Worm (Caenorhabditis elegans) whole organism, L2 larva: ENCODE measurements around the gene F31F4.11.
A peak's percentile ranks its signal among the peaks of the same experiment; 100 is the strongest.

ENCODE experiments used
- C34F6.9 ChIP-seq: fragments of 150-350 bp; optimal IDR thresholded peaks from 2 replicates; lab custom pipeline; 2014; ENCODE audit warnings: missing biosample characterization, missing genetic modification characterization
- Y55F3AM.14 ChIP-seq: fragments of 200-800 bp; sonication (Bioruptor generic); optimal IDR thresholded peaks from 2 replicates; lab custom pipeline; 2018; ENCODE audit warnings: mild to moderate bottlenecking, missing genetic modification characterization, missing compliant biosample characterization
- ZK546.5 ChIP-seq: sonication (generic microtip); optimal IDR thresholded peaks from 2 replicates; lab custom pipeline; 2017; ENCODE audit warnings: missing biosample characterization, missing genetic modification characterization
- alr-1 ChIP-seq: fragments of 150-350 bp; optimal IDR thresholded peaks from 2 replicates; lab custom pipeline; 2014; ENCODE audit warnings: missing biosample characterization, missing genetic modification characterization
- aly-2 ChIP-seq: fragments of 150-350 bp; optimal IDR thresholded peaks from 2 replicates; lab custom pipeline; 2014; ENCODE audit warnings: missing biosample characterization, missing genetic modification characterization
- blmp-1 ChIP-seq: sonication (generic microtip); optimal IDR thresholded peaks from 2 replicates; lab custom pipeline; 2017; ENCODE audit warnings: missing genetic modification characterization, mild to moderate bottlenecking, missing compliant biosample characterization, antibody characterized with exemption, moderate library complexity; ENCODE audit not compliant: insufficient read depth
- ceh-16 ChIP-seq: fragments of 150-350 bp; optimal IDR thresholded peaks from 2 replicates; lab custom pipeline; 2014; ENCODE audit warnings: missing biosample characterization, missing genetic modification characterization
- ceh-82 ChIP-seq: fragments of 150-350 bp; optimal IDR thresholded peaks from 2 replicates; lab custom pipeline; 2014; ENCODE audit warnings: missing biosample characterization, missing genetic modification characterization
- crh-2 ChIP-seq: sonication (generic microtip); optimal IDR thresholded peaks from 2 replicates; lab custom pipeline; 2017; ENCODE audit warnings: missing biosample characterization, missing genetic modification characterization
- dmd-4 ChIP-seq: sonication (generic microtip); optimal IDR thresholded peaks from 2 replicates; lab custom pipeline; 2017; ENCODE audit warnings: missing biosample characterization, missing genetic modification characterization
- elt-1 ChIP-seq: fragments of 150-350 bp; optimal IDR thresholded peaks from 2 replicates; lab custom pipeline; 2014; ENCODE audit warnings: missing biosample characterization, missing genetic modification characterization
- elt-3 ChIP-seq: sonication (generic microtip); optimal IDR thresholded peaks from 2 replicates; lab custom pipeline; 2017; ENCODE audit warnings: missing biosample characterization, missing genetic modification characterization
- fos-1 ChIP-seq: fragments of 150-350 bp; optimal IDR thresholded peaks from 2 replicates; lab custom pipeline; 2014; ENCODE audit warnings: missing biosample characterization, missing genetic modification characterization
- gmeb-1 ChIP-seq: fragments of 150-350 bp; optimal IDR thresholded peaks from 2 replicates; lab custom pipeline; 2014; ENCODE audit warnings: missing biosample characterization, missing genetic modification characterization
- lin-11 ChIP-seq: fragments of 150-350 bp; sonication (generic microtip); optimal IDR thresholded peaks from 2 replicates; lab custom pipeline; 2014; ENCODE audit warnings: missing biosample characterization, missing genetic modification characterization, inconsistent platforms, mixed read lengths
- lin-39 ChIP-seq: fragments of 150-350 bp; optimal IDR thresholded peaks from 2 replicates; lab custom pipeline; 2014; ENCODE audit warnings: missing biosample characterization, missing genetic modification reagents, missing genetic modification characterization
- lsy-2 ChIP-seq, 2 experiments: fragments of 150-350 bp in 1 of 2; sonication (generic microtip) in 1 of 2; optimal IDR thresholded peaks; 2 replicates each; lab custom pipeline; 2014 to 2017; ENCODE audit warnings: missing biosample characterization in 2 of 2, missing genetic modification characterization in 2 of 2
- mab-5 ChIP-seq: fragments of 150-350 bp; optimal IDR thresholded peaks from 2 replicates; lab custom pipeline; 2014; ENCODE audit warnings: missing biosample characterization, missing genetic modification characterization
- mbf-1 ChIP-seq: sonication (generic microtip); optimal IDR thresholded peaks from 2 replicates; lab custom pipeline; 2017; ENCODE audit warnings: missing biosample characterization, missing genetic modification characterization
- mdl-1 ChIP-seq, 2 experiments: fragments of 150-350 bp in 1 of 2; sonication (generic microtip) in 1 of 2; optimal IDR thresholded peaks; 2 replicates each; lab custom pipeline; 2017; ENCODE audit warnings: missing biosample characterization in 2 of 2, missing genetic modification characterization in 2 of 2
- nhr-10 ChIP-seq: sonication (generic microtip); optimal IDR thresholded peaks from 2 replicates; lab custom pipeline; 2017; ENCODE audit warnings: missing biosample characterization, missing genetic modification characterization
- nhr-12 ChIP-seq: fragments of 150-350 bp; optimal IDR thresholded peaks from 2 replicates; lab custom pipeline; 2014; ENCODE audit warnings: missing biosample characterization, missing genetic modification characterization
- nhr-129 ChIP-seq: fragments of 150-350 bp; optimal IDR thresholded peaks from 2 replicates; lab custom pipeline; 2014; ENCODE audit warnings: missing biosample characterization, missing genetic modification characterization
- nhr-21 ChIP-seq: fragments of 150-350 bp; optimal IDR thresholded peaks from 2 replicates; lab custom pipeline; 2014; ENCODE audit warnings: missing biosample characterization, missing genetic modification characterization
- nhr-23 ChIP-seq: fragments of 150-350 bp; optimal IDR thresholded peaks from 2 replicates; lab custom pipeline; 2014; ENCODE audit warnings: missing biosample characterization, missing genetic modification reagents, missing genetic modification characterization
- nhr-237 ChIP-seq: fragments of 150-350 bp; optimal IDR thresholded peaks from 2 replicates; lab custom pipeline; 2014; ENCODE audit warnings: missing biosample characterization, missing genetic modification characterization
- nhr-25 ChIP-seq: fragments of 150-350 bp; sonication (generic microtip); optimal IDR thresholded peaks from 3 replicates; lab custom pipeline; 2014; ENCODE audit warnings: missing biosample characterization, missing genetic modification characterization
- nhr-6 ChIP-seq: fragments of 150-350 bp; optimal IDR thresholded peaks from 2 replicates; lab custom pipeline; 2014; ENCODE audit warnings: missing biosample characterization, missing genetic modification characterization
- nhr-77 ChIP-seq: fragments of 150-350 bp; optimal IDR thresholded peaks from 2 replicates; lab custom pipeline; 2014; ENCODE audit warnings: missing biosample characterization, missing genetic modification characterization
- peb-1 ChIP-seq: fragments of 150-350 bp; optimal IDR thresholded peaks from 2 replicates; lab custom pipeline; 2014; ENCODE audit warnings: missing biosample characterization, missing genetic modification characterization
- sem-4 ChIP-seq: fragments of 150-350 bp; optimal IDR thresholded peaks from 2 replicates; lab custom pipeline; 2014; ENCODE audit warnings: missing biosample characterization, missing genetic modification reagents, missing genetic modification characterization
- sma-9 ChIP-seq, 2 experiments: fragments of 150-350 bp in 1 of 2; sonication (generic microtip) in 1 of 2; optimal IDR thresholded peaks; 2 replicates each; lab custom pipeline; 2014 to 2016; ENCODE audit warnings: missing genetic modification characterization in 2 of 2, mild to moderate bottlenecking in 1 of 2, missing biosample characterization in 1 of 2, missing compliant biosample characterization in 1 of 2, missing genetic modification reagents in 1 of 2, moderate library complexity in 1 of 2
- snpc-4 ChIP-seq: fragments of 150-350 bp; optimal IDR thresholded peaks from 2 replicates; lab custom pipeline; 2014; ENCODE audit warnings: missing biosample characterization, missing genetic modification characterization
- unc-39 ChIP-seq: fragments of 150-350 bp; optimal IDR thresholded peaks from 2 replicates; lab custom pipeline; 2014; ENCODE audit warnings: missing biosample characterization, missing genetic modification characterization
- unc-55 ChIP-seq: fragments of 150-350 bp; sonication (generic microtip); optimal IDR thresholded peaks from 3 replicates; lab custom pipeline; 2014; ENCODE audit warnings: missing biosample characterization, missing genetic modification reagents, missing genetic modification characterization
- ztf-1 ChIP-seq: fragments of 200-800 bp; sonication (Bioruptor generic); conservative IDR thresholded peaks from 2 replicates; pipeline ENCODE4 v1.3.6; 2022; ENCODE audit warnings: missing genetic modification characterization, missing compliant biosample characterization
- ztf-11 ChIP-seq: sonication (generic microtip); optimal IDR thresholded peaks from 2 replicates; lab custom pipeline; 2017; ENCODE audit warnings: missing biosample characterization, missing genetic modification characterization
- ztf-4 ChIP-seq: fragments of 150-350 bp; optimal IDR thresholded peaks from 2 replicates; lab custom pipeline; 2014; ENCODE audit warnings: missing biosample characterization, missing genetic modification characterization

F31F4.11 gene

DNA sequence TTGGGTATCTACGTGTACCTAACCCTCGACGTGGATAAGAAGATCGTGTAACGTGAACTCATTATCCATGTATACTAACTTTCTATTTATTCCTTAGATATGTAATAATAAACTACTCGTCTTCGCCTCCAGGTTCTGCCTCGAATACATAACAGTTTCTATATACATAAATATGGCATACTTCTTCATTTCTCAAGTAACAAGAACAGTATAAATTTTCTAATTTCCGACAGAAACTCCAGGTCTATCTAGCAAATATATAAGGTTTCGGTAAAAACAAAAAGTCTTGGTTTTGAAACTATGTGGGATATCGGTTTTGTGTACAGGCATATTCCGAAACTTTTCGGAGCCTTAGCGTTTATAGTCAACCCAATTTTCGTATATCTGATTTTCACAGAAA, 25.9 kb downstream of the F31F4.11 start, which contains the start of gene srj-37:
TSS of gene srj-37 (plus strand) at position 301 of the 400 bp plus-strand sequence.
- TF ChIP-seq alr-1 (tag; lab: Kevin White, UChicago) = no peak
- TF ChIP-seq ZK546.5 = no peak
- TF ChIP-seq sem-4 (tag; lab: Kevin White, UChicago) = no peak
- no peak for TF ChIP-seq nhr-129 (tag; lab: Kevin White, UChicago)
- no peak for TF ChIP-seq elt-1 (tag; lab: Kevin White, UChicago)
- TF ChIP-seq nhr-237 (tag; lab: Kevin White, UChicago) = no peak
- no peak for TF ChIP-seq ceh-82 (tag; lab: Kevin White, UChicago)
- TF ChIP-seq lsy-2 (tag; optimal IDR thresholded peaks at IDR 0.05; lab: Kevin White, UChicago) = no peak
- no peak for TF ChIP-seq nhr-23 (tag; lab: Kevin White, UChicago)
- no peak for TF ChIP-seq fos-1 (tag; lab: Kevin White, UChicago)
- no peak for TF ChIP-seq nhr-77 (tag; lab: Kevin White, UChicago)
- TF ChIP-seq nhr-12 (tag; lab: Kevin White, UChicago) = no peak
- TF ChIP-seq ceh-16 = no peak
- TF ChIP-seq elt-3 = no peak
- no peak for TF ChIP-seq mbf-1 (tag; lab: Kevin White, UChicago)

- TF ChIP-seq elt-3 (no peak), alr-1 (tag; lab: Kevin White, UChicago) (no peak), mdl-1 (tag; optimal IDR thresholded peaks at IDR 0.05; lab: Kevin White, UChicago) (no peak), Y55F3AM.14 (no peak), gmeb-1 (tag; lab: Kevin White, UChicago) (no peak), elt-1 (tag; lab: Kevin White, UChicago) (no peak), unc-39 (tag; lab: Kevin White, UChicago) (no peak), dmd-4 (tag; lab: Kevin White, UChicago) (no peak), ceh-16 (no peak), nhr-6 (no peak), ztf-1 (GFP tag; lab: Robert Waterston, UW) (no peak)
Measured at ce11 chrV:636281-636680, 28.0 kb downstream of the F31F4.11 start, which contains the start of gene pals-31. Gene pals-31, plus strand, starts transcription at chrV:636581.

ce11 chrV:635630-636029, 28.6 kb downstream of the F31F4.11 start:
- TF ChIP-seq nhr-10 (tag; lab: Kevin White, UChicago) (no peak), C34F6.9 (tag; lab: Kevin White, UChicago) (peak; percentile 4), sma-9 (GFP tag; optimal IDR thresholded peaks at IDR 0.05; lab: Kevin White, UChicago) (peak; percentile 9), sma-9 (tag; optimal IDR thresholded peaks at IDR 0.05; lab: Kevin White, UChicago) (no peak), elt-3 (no peak), snpc-4 (tag; lab: Kevin White, UChicago) (peak; percentile 74), lsy-2 (tag; optimal IDR thresholded peaks at IDR 0.05; lab: Kevin White, UChicago) (no peak), ztf-4 (tag; lab: Kevin White, UChicago) (no peak), fos-1 (tag; lab: Kevin White, UChicago) (peak; percentile 44), mdl-1 (tag; optimal IDR thresholded peaks at IDR 0.05; lab: Kevin White, UChicago) (no peak), ZK546.5 (no peak), peb-1 (tag; lab: Kevin White, UChicago) (no peak), nhr-129 (tag; lab: Kevin White, UChicago) (peak; percentile 21), Y55F3AM.14 (no peak), crh-2 (peak; percentile 47), blmp-1 (tag; lab: Kevin White, UChicago) (no peak), nhr-25 (tag; lab: Kevin White, UChicago) (peak; percentile 25), gmeb-1 (tag; lab: Kevin White, UChicago) (peak; percentile 31), lin-11 (tag; lab: Kevin White, UChicago) (no peak), ztf-1 (GFP tag; lab: Robert Waterston, UW) (no peak), nhr-77 (tag; lab: Kevin White, UChicago) (no peak)

DNA sequence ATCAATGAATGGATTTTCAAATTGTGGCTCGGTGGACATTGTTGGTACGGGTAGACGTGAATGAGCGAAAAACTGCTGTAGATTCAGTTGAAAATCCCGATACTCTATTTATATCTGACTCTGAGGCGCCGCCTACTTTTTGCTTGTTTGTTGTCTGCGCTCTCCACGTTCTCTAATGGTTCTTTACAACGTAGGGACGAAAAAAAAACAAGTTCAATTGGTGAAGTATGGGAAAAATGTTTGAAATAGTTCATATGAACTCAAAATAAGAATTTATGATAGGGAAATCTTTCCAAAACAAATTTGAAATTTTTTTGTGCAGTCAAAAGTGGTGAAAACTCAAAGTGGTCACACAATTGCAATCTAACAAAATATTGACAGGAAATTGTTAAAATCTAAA, 29.4 kb downstream of the F31F4.11 start, which contains the start of gene F48G7.10:
TSS of gene F48G7.10 (minus strand) at position 101 of the 400 bp plus-strand sequence.
- TF ChIP-seq nhr-6 = no peak
- no peak for TF ChIP-seq nhr-21 (tag; lab: Kevin White, UChicago)
- no peak for TF ChIP-seq ztf-1 (GFP tag; lab: Robert Waterston, UW)
- TF ChIP-seq ztf-11 = no peak
- no peak for TF ChIP-seq aly-2 (tag; lab: Kevin White, UChicago)
- TF ChIP-seq nhr-23 (tag; lab: Kevin White, UChicago) = no peak
- no peak for TF ChIP-seq snpc-4 (tag; lab: Kevin White, UChicago)
- TF ChIP-seq unc-55 = no peak
- TF ChIP-seq blmp-1 (tag; lab: Kevin White, UChicago) = no peak
- no peak for TF ChIP-seq elt-3
- no peak for TF ChIP-seq C34F6.9 (tag; lab: Kevin White, UChicago)
- TF ChIP-seq lin-39 (tag; lab: Kevin White, UChicago) = no peak
- TF ChIP-seq mab-5 = no peak
